Fruit fly (Drosophila melanogaster) whole organism, prepupa: ENCODE results near the gene Tbc1d22.

ENCODE experiments used
- CG10631 ChIP-seq: fragments of 200-800 bp; sonication (Bioruptor generic); optimal IDR thresholded peaks from 2 replicates; lab custom pipeline; 2016; ENCODE audit warnings: missing biosample characterization, missing genetic modification characterization
- CG31627 ChIP-seq: fragments of 200-800 bp; sonication (Bioruptor generic); optimal IDR thresholded peaks from 3 replicates; lab custom pipeline; 2016; ENCODE audit warnings: missing biosample characterization, missing genetic modification characterization
- CG34406 ChIP-seq: fragments of 200-800 bp; sonication (Bioruptor generic); optimal IDR thresholded peaks from 3 replicates; lab custom pipeline; 2016; ENCODE audit warnings: missing biosample characterization, missing genetic modification characterization
- CG6854 ChIP-seq: fragments of 200-800 bp; sonication (Bioruptor generic); optimal IDR thresholded peaks from 2 replicates; lab custom pipeline; 2017; ENCODE audit warnings: missing biosample characterization, mild to moderate bottlenecking, missing genetic modification characterization
- CG8119 ChIP-seq: fragments of 200-800 bp; sonication (Bioruptor generic); IDR thresholded peaks from 3 replicates; pipeline ENCODE4 v1.3.6; 2022; ENCODE audit warnings: missing biosample characterization, missing genetic modification characterization
- Hr39 ChIP-seq: fragments of 200-800 bp; sonication (Bioruptor generic); optimal IDR thresholded peaks from 2 replicates; lab custom pipeline; 2016; ENCODE audit warnings: missing biosample characterization, missing genetic modification characterization
- Hr4 ChIP-seq: fragments of 200-800 bp; sonication (Bioruptor generic); optimal IDR thresholded peaks from 3 replicates; lab custom pipeline; 2016; ENCODE audit warnings: missing biosample characterization, missing genetic modification characterization
- Sox102F ChIP-seq: fragments of 200-800 bp; sonication (Bioruptor generic); optimal IDR thresholded peaks from 2 replicates; lab custom pipeline; 2016; ENCODE audit warnings: missing biosample characterization, mild to moderate bottlenecking, missing genetic modification characterization
- acj6 ChIP-seq: fragments of 200-800 bp; sonication (Bioruptor generic); optimal IDR thresholded peaks from 3 replicates; lab custom pipeline; 2016; ENCODE audit warnings: missing biosample characterization, missing genetic modification characterization
- dsx ChIP-seq: fragments of 200-800 bp; optimal IDR thresholded peaks from 3 replicates; lab custom pipeline; 2019; ENCODE audit warnings: missing biosample characterization, mild to moderate bottlenecking, missing genetic modification characterization, moderate library complexity; ENCODE audit not compliant: poor library complexity, severe bottlenecking
- fd59A ChIP-seq: fragments of 200-800 bp; sonication (Bioruptor generic); optimal IDR thresholded peaks from 2 replicates; lab custom pipeline; 2017; ENCODE audit warnings: missing biosample characterization, mild to moderate bottlenecking, missing genetic modification characterization, missing genetic modification reagents
- svp ChIP-seq: fragments of 200-800 bp; sonication (Bioruptor generic); peaks from one replicate; lab custom pipeline; 2016; ENCODE audit warnings: missing biosample characterization, missing genetic modification characterization

- TF ChIP-seq CG6854 (GFP tag; lab: Kevin White, UChicago) (no peak), CG34406 (GFP tag; lab: Kevin White, UChicago) (no peak), CG8119 (GFP tag; lab: Robert Waterston, UW) (no peak), CG10631 (GFP tag; lab: Kevin White, UChicago) (no peak), Hr4 (GFP tag; lab: Kevin White, UChicago) (no peak), svp (no peak), fd59A (GFP tag; lab: Kevin White, UChicago) (no peak), Hr39 (GFP tag; lab: Kevin White, UChicago) (no peak), acj6 (GFP tag; lab: Kevin White, UChicago) (no peak), dsx (GFP tag; lab: Kevin White, UChicago) (no peak), CG31627 (GFP tag; lab: Kevin White, UChicago) (no peak), Sox102F (GFP tag; lab: Kevin White, UChicago) (no peak)
Observed at dm6 chr3R:21069742-21070141, 32.3 kb upstream of the Tbc1d22 start.
